Worm (Caenorhabditis elegans) whole organism, late embryonic: ENCODE measurements around the gene M176.9.

Experiments
- F13H6.1 ChIP-seq: sonication (generic microtip); optimal IDR thresholded peaks from 2 replicates; lab custom pipeline; 2016; ENCODE audit warnings: missing genetic modification characterization, missing compliant biosample characterization
- che-1 ChIP-seq: sonication (generic microtip); optimal IDR thresholded peaks from 2 replicates; lab custom pipeline; 2016; ENCODE audit warnings: mild to moderate bottlenecking, missing genetic modification characterization, missing compliant biosample characterization
- hlh-30 ChIP-seq: sonication (generic microtip); optimal IDR thresholded peaks from 2 replicates; lab custom pipeline; 2017; ENCODE audit warnings: antibody characterized with exemption, missing genetic modification characterization, missing compliant biosample characterization; ENCODE audit not compliant: insufficient read depth

DNA sequence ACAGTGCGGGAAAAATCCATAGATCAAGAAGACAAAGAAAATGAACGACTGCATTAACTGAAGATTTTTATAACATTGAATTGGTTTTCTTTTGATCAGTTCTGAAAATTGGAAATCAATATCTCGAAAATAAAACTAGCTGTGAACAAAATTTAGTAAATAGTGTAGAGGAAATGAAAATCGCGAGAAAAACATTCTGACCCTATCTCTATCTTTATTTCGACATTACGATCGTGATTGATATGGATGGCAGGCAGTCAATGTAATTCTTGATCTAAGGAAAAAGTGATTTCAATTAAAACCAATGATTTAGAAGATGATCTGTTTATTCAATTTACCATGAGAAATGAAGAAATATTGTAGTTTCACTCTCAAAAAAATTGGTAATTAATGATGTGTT lies 24.6 kb upstream of the M176.9 start, which contains the start of gene kin-16:
- TF ChIP-seq F13H6.1 (tag; lab: Kevin White, UChicago) = no peak
- no peak for TF ChIP-seq hlh-30
- TF ChIP-seq che-1 = no peak
